Worm (Caenorhabditis elegans) whole organism, L1 larva: ENCODE data around the gene sri-78.

Experiments used
- C34B4.2 ChIP-seq: sonication (generic microtip); optimal IDR thresholded peaks from 2 replicates; lab custom pipeline; 2017; ENCODE audit warnings: mild to moderate bottlenecking, missing genetic modification characterization, missing compliant biosample characterization
- F16B12.6 ChIP-seq: fragments of 150-350 bp; optimal IDR thresholded peaks from 2 replicates; lab custom pipeline; 2014; ENCODE audit warnings: missing biosample characterization, missing genetic modification characterization
- lir-3 ChIP-seq: sonication (generic microtip); optimal IDR thresholded peaks from 2 replicates; lab custom pipeline; 2016; ENCODE audit warnings: mild to moderate bottlenecking, missing genetic modification characterization, moderate library complexity, missing compliant biosample characterization; ENCODE audit not compliant: poor library complexity
- nhr-237 ChIP-seq: fragments of 150-350 bp; optimal IDR thresholded peaks from 2 replicates; lab custom pipeline; 2014; ENCODE audit warnings: missing biosample characterization, missing genetic modification characterization
- snpc-4 ChIP-seq: fragments of 150-350 bp; optimal IDR thresholded peaks from 2 replicates; lab custom pipeline; 2014; ENCODE audit warnings: missing biosample characterization, missing genetic modification characterization

- TF ChIP-seq C34B4.2 (no peak), F16B12.6 (tag; lab: Kevin White, UChicago) (no peak), lir-3 (tag; lab: Kevin White, UChicago) (no peak), nhr-237 (tag; lab: Kevin White, UChicago) (no peak), snpc-4 (tag; lab: Kevin White, UChicago) (no peak)
Measured at ce11 chrII:3210365-3210764, 25.4 kb downstream of the sri-78 start, which contains the start of gene ZC239.5.
